Worm (Caenorhabditis elegans): ENCODE data around the gene kbp-1.
A peak's percentile ranks its signal among the peaks of the same experiment; 100 is the strongest.

Gene kbp-1

ce11 chrIII:6895677-6896076 lies 26.2 kb downstream of the kbp-1 start:
- TF ChIP-seq flh-1 (GFP tag; optimal IDR thresholded peaks at IDR 0.05) (no peak), drap-1 (GFP tag; optimal IDR thresholded peaks at IDR 0.05) (no peak), elt-1 (tag; optimal IDR thresholded peaks at IDR 0.05; ENCODE audit: borderline replicate concordance, insufficient read depth) (no peak), ceh-83 (GFP tag; optimal IDR thresholded peaks at IDR 0.05) (no peak), unc-39 (tag; optimal IDR thresholded peaks at IDR 0.05) (no peak), ham-2 (GFP tag; optimal IDR thresholded peaks at IDR 0.05) (no peak), M03D4.4 (tag; optimal IDR thresholded peaks at IDR 0.05) (no peak), sem-2 (GFP tag; optimal IDR thresholded peaks at IDR 0.05) (no peak), pha-4 (tag; optimal IDR thresholded peaks at IDR 0.05) (no peak), zip-8 (tag; optimal IDR thresholded peaks at IDR 0.05) (no peak), unc-120 (tag; optimal IDR thresholded peaks at IDR 0.05; ENCODE audit: poor library complexity, severe bottlenecking) (no peak), ceh-43 (GFP tag; optimal IDR thresholded peaks at IDR 0.05) (no peak), snpc-4 (tag; optimal IDR thresholded peaks at IDR 0.05) (no peak), nhr-237 (tag; optimal IDR thresholded peaks at IDR 0.05) (no peak), lin-13 (tag; optimal IDR thresholded peaks at IDR 0.05) (no peak), nhr-28 (tag; optimal IDR thresholded peaks at IDR 0.05) (no peak), mep-1 (tag; optimal IDR thresholded peaks at IDR 0.05) (no peak)

ce11 chrIII:6897587-6898064 lies 28.2 kb downstream of the kbp-1 start, which contains the start of gene T07E3.4:
T07E3.4 (plus strand) TSS chrIII:6898014.
- no peak for TF ChIP-seq drap-1 (GFP tag; optimal IDR thresholded peaks at IDR 0.05)
- TF ChIP-seq sptf-1 (tag; optimal IDR thresholded peaks at IDR 0.05), result no peak
- no peak for TF ChIP-seq cnd-1 (tag; optimal IDR thresholded peaks at IDR 0.05)
- TF ChIP-seq hlh-1 (tag; optimal IDR thresholded peaks at IDR 0.05), result peak; percentile 18
- TF ChIP-seq ces-1 (GFP tag; optimal IDR thresholded peaks at IDR 0.05), result peak; percentile 61
- peak; percentile 73 for TF ChIP-seq unc-62 (GFP tag; optimal IDR thresholded peaks at IDR 0.05)
- TF ChIP-seq ham-2 (GFP tag; optimal IDR thresholded peaks at IDR 0.05), result no peak

ce11 chrIII:6898518-6898917 lies 29.1 kb downstream of the kbp-1 start:
- TF ChIP-seq elt-3 (tag; optimal IDR thresholded peaks at IDR 0.05), result no peak
- peak; percentile 60 for TF ChIP-seq unc-120 (tag; optimal IDR thresholded peaks at IDR 0.05; ENCODE audit: poor library complexity, severe bottlenecking)
- peak; percentile 28 for TF ChIP-seq hlh-1 (tag; optimal IDR thresholded peaks at IDR 0.05)
- TF ChIP-seq mls-2 (tag; optimal IDR thresholded peaks at IDR 0.05), result no peak

ce11 chrIII:6900609-6901008 lies 31.2 kb downstream of the kbp-1 start:
- no peak for TF ChIP-seq M03D4.4 (tag; optimal IDR thresholded peaks at IDR 0.05)
- TF ChIP-seq ztf-11 (tag; optimal IDR thresholded peaks at IDR 0.05), result no peak
- no peak for TF ChIP-seq lin-32 (GFP tag; optimal IDR thresholded peaks at IDR 0.05)
- TF ChIP-seq bed-3 (GFP tag; optimal IDR thresholded peaks at IDR 0.05), result no peak
- no peak for TF ChIP-seq flh-1 (GFP tag; optimal IDR thresholded peaks at IDR 0.05)
- TF ChIP-seq tbx-8 (GFP tag; optimal IDR thresholded peaks at IDR 0.05), result no peak
- TF ChIP-seq unc-62 (GFP tag; optimal IDR thresholded peaks at IDR 0.05), result no peak
- TF ChIP-seq mab-5 (tag; optimal IDR thresholded peaks at IDR 0.05), result no peak
- TF ChIP-seq cnd-1 (tag; optimal IDR thresholded peaks at IDR 0.05), result no peak
- TF ChIP-seq hlh-1 (tag; optimal IDR thresholded peaks at IDR 0.05), result no peak
- no peak for TF ChIP-seq lsy-2 (tag; optimal IDR thresholded peaks at IDR 0.05)
- no peak for TF ChIP-seq mls-2 (tag; optimal IDR thresholded peaks at IDR 0.05)
- TF ChIP-seq drap-1 (GFP tag; optimal IDR thresholded peaks at IDR 0.05), result no peak
- TF ChIP-seq pha-4 (tag; optimal IDR thresholded peaks at IDR 0.05), result no peak
- no peak for TF ChIP-seq blmp-1 (tag; optimal IDR thresholded peaks at IDR 0.05)
- TF ChIP-seq lin-13 (tag; optimal IDR thresholded peaks at IDR 0.05), result no peak
- no peak for TF ChIP-seq snpc-4 (tag; optimal IDR thresholded peaks at IDR 0.05)
- TF ChIP-seq ceh-43 (GFP tag; optimal IDR thresholded peaks at IDR 0.05), result no peak
- TF ChIP-seq nhr-2 (tag; optimal IDR thresholded peaks at IDR 0.05), result no peak
- no peak for TF ChIP-seq nhr-12 (tag; optimal IDR thresholded peaks at IDR 0.05)

All from whole organism, mixed stage, embryonic.